Fruit fly (Drosophila melanogaster): ENCODE data around the gene btn.

DNA sequence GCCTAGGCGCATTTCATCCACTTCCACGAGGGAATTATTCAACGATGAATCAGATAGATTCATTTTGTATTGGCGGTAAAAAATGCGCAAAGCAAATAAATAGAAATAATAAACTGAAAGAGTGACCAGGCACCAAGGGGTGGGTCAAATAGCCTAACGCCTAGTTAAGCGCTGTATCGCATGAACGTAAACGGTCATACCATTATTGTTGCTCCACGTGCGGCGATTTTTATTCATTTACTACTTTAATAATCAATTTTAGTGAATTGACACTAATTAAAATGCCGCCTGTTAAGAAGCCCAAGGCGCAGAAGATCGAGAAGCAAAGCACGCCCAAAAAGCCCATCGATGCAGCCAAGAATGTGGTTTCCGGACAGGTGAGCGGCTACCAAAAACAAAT lies 1.8 kb downstream of the btn start, which contains the start of the genes CG33107 and CG6937:
- no peak for TF ChIP-seq kay (GFP tag; ENCODE audit: borderline replicate concordance)
- no peak for TF ChIP-seq bab1 (GFP tag; optimal IDR thresholded peaks at IDR 0.05)
- no peak for TF ChIP-seq toe (GFP tag; optimal IDR thresholded peaks at IDR 0.05)
- TF ChIP-seq CG14711 (tag; optimal IDR thresholded peaks at IDR 0.05): no peak
- no peak for TF ChIP-seq Clk (GFP tag; optimal IDR thresholded peaks at IDR 0.05)
- TF ChIP-seq CG5204 (GFP tag; optimal IDR thresholded peaks at IDR 0.05): no peak
- TF ChIP-seq CG33017 (tag; optimal IDR thresholded peaks at IDR 0.05): no peak
- TF ChIP-seq cic (GFP tag; optimal IDR thresholded peaks at IDR 0.05): no peak
